Worm (Caenorhabditis elegans) whole organism, mixed stage, embryonic: ENCODE results near the gene C32C4.16.

ENCODE experiments used
- flh-1 ChIP-seq: fragments of 200-800 bp; sonication (Bioruptor generic); optimal IDR thresholded peaks from 2 replicates; lab custom pipeline; 2018; ENCODE audit warnings: mild to moderate bottlenecking, missing genetic modification characterization, moderate library complexity, missing compliant biosample characterization
- mep-1 ChIP-seq: fragments of 150-350 bp; optimal IDR thresholded peaks from 2 replicates; lab custom pipeline; 2017; ENCODE audit warnings: missing biosample characterization, missing genetic modification reagents, missing genetic modification characterization, inconsistent platforms
- nhr-237 ChIP-seq: fragments of 150-350 bp; optimal IDR thresholded peaks from 2 replicates; lab custom pipeline; 2014; ENCODE audit warnings: missing biosample characterization, missing genetic modification characterization
- nhr-28 ChIP-seq: fragments of 150-350 bp; optimal IDR thresholded peaks from 2 replicates; lab custom pipeline; 2014; ENCODE audit warnings: missing biosample characterization, missing genetic modification characterization
- nhr-76 ChIP-seq: sonication (generic microtip); optimal IDR thresholded peaks from 2 replicates; lab custom pipeline; 2017; ENCODE audit warnings: missing biosample characterization, missing genetic modification characterization
- snpc-4 ChIP-seq: fragments of 150-350 bp; optimal IDR thresholded peaks from 2 replicates; lab custom pipeline; 2014; ENCODE audit warnings: missing biosample characterization, missing genetic modification characterization
- unc-62 ChIP-seq: fragments of 150-350 bp; optimal IDR thresholded peaks from 2 replicates; lab custom pipeline; 2014; ENCODE audit warnings: missing biosample characterization, missing genetic modification reagents, missing genetic modification characterization

DNA sequence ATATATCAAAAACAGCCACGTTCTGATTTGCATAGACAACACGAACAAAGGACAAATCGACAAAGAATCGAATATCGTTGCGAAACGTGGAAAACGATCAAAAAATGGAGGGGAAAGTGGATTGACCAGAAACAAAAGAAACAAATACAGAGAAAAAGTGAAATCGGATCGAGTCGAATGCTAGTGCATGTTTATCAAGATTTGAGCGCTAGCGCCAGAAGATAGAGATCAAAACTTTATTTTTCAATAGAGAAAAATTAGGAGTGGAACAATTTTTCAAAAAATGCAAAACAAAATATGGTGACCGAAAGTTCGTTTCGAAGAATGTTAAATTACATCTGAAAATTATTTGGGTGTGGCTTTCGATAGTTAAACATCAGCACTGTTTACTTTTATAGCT is 14.6 kb downstream of the C32C4.16 start:
- TF ChIP-seq nhr-237 (tag; lab: Kevin White, UChicago) (no peak), snpc-4 (no peak), flh-1 (GFP tag; lab: Kevin White, UChicago) (no peak), unc-62 (GFP tag; lab: Kevin White, UChicago) (no peak), mep-1 (no peak), nhr-76 (tag; lab: Kevin White, UChicago) (no peak), nhr-28 (no peak)
